Worm (Caenorhabditis elegans) whole organism, L4/young adult: ENCODE results near the gene srh-46.

Source experiments
- W03F9.2 ChIP-seq: fragments of 150-350 bp; optimal IDR thresholded peaks from 2 replicates; lab custom pipeline; 2014; ENCODE audit warnings: missing biosample characterization, missing genetic modification characterization
- dao-5 ChIP-seq: sonication (generic microtip); optimal IDR thresholded peaks from 2 replicates; lab custom pipeline; 2016; ENCODE audit warnings: missing genotype, missing genetic modification characterization, moderate library complexity, missing compliant biosample characterization
- him-1 ChIP-seq: sonication (generic microtip); optimal IDR thresholded peaks from 2 replicates; lab custom pipeline; 2016; ENCODE audit warnings: missing genotype, missing genetic modification reagents, missing genetic modification characterization, missing compliant biosample characterization

DNA sequence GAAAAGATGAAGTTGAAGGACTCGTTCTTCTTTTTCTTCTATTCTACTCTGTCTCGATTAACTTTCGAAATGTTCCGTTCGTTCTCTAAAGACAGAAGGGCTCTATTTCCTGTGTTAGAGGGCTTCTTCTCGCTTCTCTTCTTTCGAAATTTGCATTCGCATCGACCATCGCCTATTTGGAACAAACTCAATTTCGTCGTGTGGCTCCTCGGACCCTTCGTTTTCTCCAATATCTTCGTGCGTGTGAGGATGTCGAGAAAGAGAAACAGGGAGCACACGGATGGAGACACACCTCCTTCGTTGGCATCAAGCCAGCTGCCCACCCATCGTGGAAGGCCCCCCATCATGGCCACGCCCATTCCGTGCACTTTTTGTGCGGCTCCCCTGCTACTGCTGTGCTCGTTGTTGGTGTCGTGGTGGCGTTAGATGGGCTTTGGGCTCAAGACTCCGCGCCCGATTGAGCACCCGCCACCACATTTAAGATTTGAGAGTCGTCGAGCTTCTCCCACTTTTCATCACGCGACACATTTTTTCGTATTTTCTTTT lies 38.5 kb upstream of the srh-46 start:
- TF ChIP-seq him-1 (tag; lab: Kevin White, UChicago): no peak
- TF ChIP-seq W03F9.2 (tag; lab: Kevin White, UChicago): no peak
- no peak for TF ChIP-seq dao-5
